Worm (Caenorhabditis elegans) whole organism, mixed stage, embryonic: ENCODE data around the gene R04D3.4.

Source experiments
- M03D4.4 ChIP-seq: sonication (generic microtip); optimal IDR thresholded peaks from 2 replicates; lab custom pipeline; 2017; ENCODE audit warnings: mild to moderate bottlenecking, missing genetic modification characterization, missing compliant biosample characterization
- bed-3 ChIP-seq: fragments of 200-800 bp; sonication (Bioruptor generic); optimal IDR thresholded peaks from 3 replicates; lab custom pipeline; 2018; ENCODE audit warnings: mild to moderate bottlenecking, missing genetic modification characterization, moderate library complexity, missing compliant biosample characterization
- blmp-1 ChIP-seq: fragments of 150-350 bp; optimal IDR thresholded peaks from 2 replicates; lab custom pipeline; 2014; ENCODE audit warnings: missing biosample characterization, missing genetic modification characterization
- ceh-39 ChIP-seq: fragments of 150-350 bp; optimal IDR thresholded peaks from 2 replicates; lab custom pipeline; 2014; ENCODE audit warnings: missing biosample characterization, missing genetic modification characterization
- ceh-43 ChIP-seq: fragments of 200-800 bp; sonication (Bioruptor generic); optimal IDR thresholded peaks from 2 replicates; lab custom pipeline; 2018; ENCODE audit warnings: mild to moderate bottlenecking, missing genetic modification characterization, moderate library complexity, missing compliant biosample characterization
- ceh-83 ChIP-seq: fragments of 200-800 bp; sonication (Bioruptor generic); optimal IDR thresholded peaks from 2 replicates; lab custom pipeline; 2018; ENCODE audit warnings: mild to moderate bottlenecking, missing genetic modification characterization, missing compliant biosample characterization
- ces-1 ChIP-seq: fragments of 150-350 bp; optimal IDR thresholded peaks from 2 replicates; lab custom pipeline; 2014; ENCODE audit warnings: missing biosample characterization, missing genetic modification reagents, missing genetic modification characterization
- cnd-1 ChIP-seq: fragments of 200-800 bp; sonication (Bioruptor generic); optimal IDR thresholded peaks from 2 replicates; lab custom pipeline; 2018; ENCODE audit warnings: mild to moderate bottlenecking, missing genetic modification characterization, missing compliant biosample characterization
- drap-1 ChIP-seq: fragments of 200-800 bp; sonication (Bioruptor generic); optimal IDR thresholded peaks from 3 replicates; lab custom pipeline; 2018; ENCODE audit warnings: mild to moderate bottlenecking, missing genetic modification characterization, missing compliant biosample characterization
- elt-1 ChIP-seq: sonication (generic microtip); optimal IDR thresholded peaks from 2 replicates; lab custom pipeline; 2017; ENCODE audit warnings: missing genetic modification characterization, mild to moderate bottlenecking, missing compliant biosample characterization, antibody characterized with exemption, moderate library complexity, borderline replicate concordance; ENCODE audit not compliant: insufficient read depth
- elt-3 ChIP-seq: fragments of 150-350 bp; optimal IDR thresholded peaks from 2 replicates; lab custom pipeline; 2014; ENCODE audit warnings: missing biosample characterization, missing genetic modification characterization
- flh-1 ChIP-seq: fragments of 200-800 bp; sonication (Bioruptor generic); optimal IDR thresholded peaks from 2 replicates; lab custom pipeline; 2018; ENCODE audit warnings: mild to moderate bottlenecking, missing genetic modification characterization, moderate library complexity, missing compliant biosample characterization
- ham-2 ChIP-seq: fragments of 200-800 bp; sonication (Bioruptor generic); optimal IDR thresholded peaks from 2 replicates; lab custom pipeline; 2018; ENCODE audit warnings: mild to moderate bottlenecking, missing genetic modification characterization, missing compliant biosample characterization
- hlh-1 ChIP-seq: fragments of 150-350 bp; optimal IDR thresholded peaks from 2 replicates; lab custom pipeline; 2014; ENCODE audit warnings: missing biosample characterization, missing genetic modification reagents, missing genetic modification characterization
- lin-13 ChIP-seq: fragments of 150-350 bp; optimal IDR thresholded peaks from 2 replicates; lab custom pipeline; 2014; ENCODE audit warnings: missing biosample characterization, missing genetic modification characterization
- lin-32 ChIP-seq: fragments of 200-800 bp; sonication (Bioruptor generic); optimal IDR thresholded peaks from 2 replicates; lab custom pipeline; 2018; ENCODE audit warnings: mild to moderate bottlenecking, missing genetic modification characterization, missing compliant biosample characterization
- lsy-2 ChIP-seq: fragments of 150-350 bp; optimal IDR thresholded peaks from 2 replicates; lab custom pipeline; 2014; ENCODE audit warnings: missing biosample characterization, missing genetic modification characterization
- mab-5 ChIP-seq: fragments of 150-350 bp; optimal IDR thresholded peaks from 2 replicates; lab custom pipeline; 2014; ENCODE audit warnings: missing biosample characterization, missing genetic modification characterization
- mep-1 ChIP-seq: fragments of 150-350 bp; optimal IDR thresholded peaks from 2 replicates; lab custom pipeline; 2017; ENCODE audit warnings: missing biosample characterization, missing genetic modification reagents, missing genetic modification characterization, inconsistent platforms
- mls-2 ChIP-seq: sonication (generic microtip); optimal IDR thresholded peaks from 2 replicates; lab custom pipeline; 2016; ENCODE audit warnings: mild to moderate bottlenecking, missing genetic modification characterization, moderate library complexity, missing compliant biosample characterization
- nhr-12 ChIP-seq: fragments of 150-350 bp; optimal IDR thresholded peaks from 2 replicates; lab custom pipeline; 2014; ENCODE audit warnings: missing biosample characterization, missing genetic modification characterization
- nhr-2 ChIP-seq: fragments of 150-350 bp; optimal IDR thresholded peaks from 2 replicates; lab custom pipeline; 2014; ENCODE audit warnings: missing biosample characterization, missing genetic modification characterization
- nhr-237 ChIP-seq: fragments of 150-350 bp; optimal IDR thresholded peaks from 2 replicates; lab custom pipeline; 2014; ENCODE audit warnings: missing biosample characterization, missing genetic modification characterization
- nhr-28 ChIP-seq: fragments of 150-350 bp; optimal IDR thresholded peaks from 2 replicates; lab custom pipeline; 2014; ENCODE audit warnings: missing biosample characterization, missing genetic modification characterization
- nhr-76 ChIP-seq: sonication (generic microtip); optimal IDR thresholded peaks from 2 replicates; lab custom pipeline; 2017; ENCODE audit warnings: missing biosample characterization, missing genetic modification characterization
- pha-4 ChIP-seq: fragments of 150-350 bp; optimal IDR thresholded peaks from 2 replicates; lab custom pipeline; 2018; ENCODE audit warnings: missing biosample characterization, missing genetic modification reagents, missing genetic modification characterization
- sem-2 ChIP-seq: fragments of 200-800 bp; sonication (Bioruptor generic); optimal IDR thresholded peaks from 2 replicates; lab custom pipeline; 2018; ENCODE audit warnings: mild to moderate bottlenecking, missing genetic modification characterization, missing compliant biosample characterization
- snpc-4 ChIP-seq: fragments of 150-350 bp; optimal IDR thresholded peaks from 2 replicates; lab custom pipeline; 2014; ENCODE audit warnings: missing biosample characterization, missing genetic modification characterization
- sptf-1 ChIP-seq: sonication (generic microtip); optimal IDR thresholded peaks from 2 replicates; lab custom pipeline; 2017; ENCODE audit warnings: mild to moderate bottlenecking, missing genetic modification characterization, moderate library complexity, missing compliant biosample characterization
- tbx-8 ChIP-seq: fragments of 200-800 bp; sonication (Bioruptor generic); optimal IDR thresholded peaks from 2 replicates; lab custom pipeline; 2018; ENCODE audit warnings: mild to moderate bottlenecking, missing genetic modification characterization, moderate library complexity, missing compliant biosample characterization
- unc-120 ChIP-seq: sonication (generic microtip); optimal IDR thresholded peaks from 2 replicates; lab custom pipeline; 2017; ENCODE audit warnings: missing genetic modification characterization, missing compliant biosample characterization; ENCODE audit not compliant: poor library complexity, severe bottlenecking
- unc-39 ChIP-seq: fragments of 150-350 bp; optimal IDR thresholded peaks from 2 replicates; lab custom pipeline; 2014; ENCODE audit warnings: missing biosample characterization, missing genetic modification characterization
- unc-62 ChIP-seq: fragments of 150-350 bp; optimal IDR thresholded peaks from 2 replicates; lab custom pipeline; 2014; ENCODE audit warnings: missing biosample characterization, missing genetic modification reagents, missing genetic modification characterization
- zip-8 ChIP-seq: fragments of 150-350 bp; optimal IDR thresholded peaks from 2 replicates; lab custom pipeline; 2014; ENCODE audit warnings: missing biosample characterization, missing genetic modification characterization
- ztf-11 ChIP-seq: fragments of 150-350 bp; optimal IDR thresholded peaks from 2 replicates; lab custom pipeline; 2014; ENCODE audit warnings: missing biosample characterization, missing genetic modification characterization

R04D3.4 gene

DNA sequence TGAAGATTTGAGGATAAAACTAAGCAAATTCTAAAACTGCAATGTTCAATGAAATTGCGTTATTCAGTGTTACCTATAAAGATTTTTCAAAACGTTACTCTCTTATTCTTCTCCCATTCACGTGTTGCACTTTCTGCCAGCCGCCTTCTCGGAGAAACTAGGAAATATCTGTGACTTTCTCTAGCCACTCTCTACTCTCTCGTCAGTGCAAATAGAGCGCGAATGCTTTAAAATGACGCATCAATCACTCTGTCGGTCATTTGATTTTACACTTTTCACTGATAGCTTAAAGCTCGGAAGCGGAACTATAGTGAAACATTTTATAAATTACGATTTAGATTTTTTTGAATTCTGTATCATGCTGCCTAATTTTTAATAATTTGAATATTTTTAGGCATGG lies 40.3 kb upstream of the R04D3.4 start:
- TF ChIP-seq lin-13 (tag; lab: Kevin White, UChicago) (no peak), cnd-1 (tag; lab: Kevin White, UChicago) (no peak), nhr-2 (tag; lab: Kevin White, UChicago) (no peak), ceh-83 (GFP tag; lab: Kevin White, UChicago) (no peak), ztf-11 (tag; lab: Kevin White, UChicago) (no peak), blmp-1 (tag; lab: Kevin White, UChicago) (no peak), bed-3 (no peak), nhr-237 (tag; lab: Kevin White, UChicago) (peak; percentile 20), mab-5 (tag; lab: Kevin White, UChicago) (peak; percentile 89), unc-120 (tag; lab: Kevin White, UChicago) (peak; percentile 97), lsy-2 (tag; lab: Kevin White, UChicago) (no peak), sptf-1 (no peak), hlh-1 (tag; lab: Kevin White, UChicago) (peak; percentile 67), nhr-76 (tag; lab: Kevin White, UChicago) (no peak), lin-32 (no peak), elt-3 (no peak), drap-1 (GFP tag; lab: Kevin White, UChicago) (no peak), pha-4 (peak; percentile 21), unc-62 (peak; percentile 99), ceh-39 (no peak), elt-1 (no peak), nhr-12 (tag; lab: Kevin White, UChicago) (no peak), mep-1 (peak; percentile 48), ces-1 (peak; percentile 51), unc-39 (tag; lab: Kevin White, UChicago) (no peak), ceh-43 (GFP tag; lab: Kevin White, UChicago) (no peak), zip-8 (tag; lab: Kevin White, UChicago) (no peak), mls-2 (tag; lab: Kevin White, UChicago) (no peak), M03D4.4 (tag; lab: Kevin White, UChicago) (no peak), sem-2 (GFP tag; lab: Kevin White, UChicago) (no peak), ham-2 (GFP tag; lab: Kevin White, UChicago) (no peak), nhr-28 (no peak), flh-1 (no peak), snpc-4 (tag; lab: Kevin White, UChicago) (no peak), tbx-8 (no peak)

DNA sequence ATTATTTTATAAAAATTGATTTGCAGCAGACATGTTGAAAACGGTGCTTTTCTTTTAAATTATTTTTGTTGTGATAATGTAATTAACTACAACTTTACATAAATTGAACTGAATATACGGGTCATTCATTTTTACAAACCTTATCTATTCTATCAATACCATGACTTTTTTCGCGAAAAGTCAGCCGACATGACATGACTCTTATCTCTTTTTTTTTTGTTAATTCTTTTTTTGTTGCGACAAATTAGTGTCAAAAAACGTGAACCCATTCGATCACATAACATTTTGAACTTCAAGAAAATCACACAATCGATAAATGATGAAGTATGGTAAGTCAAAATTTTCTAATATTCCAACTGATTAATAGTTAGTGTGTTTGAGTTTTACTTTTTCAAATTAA lies 39.4 kb upstream of the R04D3.4 start, which contains the start of gene sir-2.2:
Gene sir-2.2, plus strand, starts transcription at position 34 of the 400 bp plus-strand sequence.
- TF ChIP-seq M03D4.4 (tag; lab: Kevin White, UChicago) (no peak), nhr-28 (no peak), unc-120 (tag; lab: Kevin White, UChicago) (no peak), mep-1 (no peak), sem-2 (GFP tag; lab: Kevin White, UChicago) (no peak), nhr-12 (tag; lab: Kevin White, UChicago) (no peak), mab-5 (tag; lab: Kevin White, UChicago) (no peak), ztf-11 (tag; lab: Kevin White, UChicago) (no peak), sptf-1 (no peak), lin-13 (tag; lab: Kevin White, UChicago) (no peak), tbx-8 (no peak), snpc-4 (tag; lab: Kevin White, UChicago) (no peak), lin-32 (no peak), pha-4 (no peak)

DNA sequence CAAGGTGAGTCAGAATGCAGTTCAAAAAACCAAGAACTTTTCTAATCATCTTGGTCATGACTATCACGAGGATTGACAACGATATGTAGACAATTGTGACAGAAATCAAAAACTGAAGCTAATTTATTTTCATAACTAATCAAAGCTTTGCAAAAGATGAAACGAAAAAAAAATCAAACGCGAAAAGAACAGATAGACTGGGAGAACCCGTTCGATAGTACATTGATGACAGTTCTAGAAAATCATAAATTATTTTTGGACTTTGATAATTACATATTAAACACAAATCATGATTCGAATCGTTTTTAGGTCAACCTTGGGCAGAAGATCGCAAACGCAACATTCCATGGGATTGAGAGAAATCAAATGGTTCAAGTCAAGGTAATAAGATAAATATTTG lies 36.4 kb upstream of the R04D3.4 start:
- TF ChIP-seq blmp-1 (tag; lab: Kevin White, UChicago), result no peak
- no peak for TF ChIP-seq ztf-11 (tag; lab: Kevin White, UChicago)
- no peak for TF ChIP-seq mep-1
- no peak for TF ChIP-seq elt-1
- no peak for TF ChIP-seq flh-1
- TF ChIP-seq mab-5 (tag; lab: Kevin White, UChicago), result no peak
- no peak for TF ChIP-seq nhr-237 (tag; lab: Kevin White, UChicago)
- TF ChIP-seq zip-8 (tag; lab: Kevin White, UChicago), result no peak

- TF ChIP-seq sem-2 (GFP tag; lab: Kevin White, UChicago) (no peak), ztf-11 (tag; lab: Kevin White, UChicago) (no peak), hlh-1 (tag; lab: Kevin White, UChicago) (no peak), nhr-76 (tag; lab: Kevin White, UChicago) (no peak), sptf-1 (no peak), elt-1 (no peak), M03D4.4 (tag; lab: Kevin White, UChicago) (no peak)
Observed at ce11 chrX:13324326-13324725, 35.7 kb upstream of the R04D3.4 start.
